Worm (Caenorhabditis elegans): ENCODE data around the gene K01A6.6.

ce11 chrIV:11688018-11688417 is 47.1 kb upstream of the K01A6.6 start, which contains the start of gene ZK792.5:
- TF ChIP-seq flt-1 (GFP tag; IDR thresholded peaks at IDR 0.05) (no peak), ztf-29 (GFP tag; IDR thresholded peaks at IDR 0.05) (no peak), med-1 (GFP tag; optimal IDR thresholded peaks at IDR 0.05; ENCODE audit: insufficient read depth) (no peak), ztf-23 (GFP tag; IDR thresholded peaks at IDR 0.05) (no peak), T22C8.4 (GFP tag; IDR thresholded peaks at IDR 0.05) (no peak), klf-2 (GFP tag; conservative IDR thresholded peaks at IDR 0.05) (no peak), cog-1 (tag; optimal IDR thresholded peaks at IDR 0.05) (no peak), tab-1 (GFP tag; IDR thresholded peaks at IDR 0.05) (no peak), ref-1 (GFP tag; conservative IDR thresholded peaks at IDR 0.05) (no peak)

Data from whole organism, midembryonic.